Fruit fly (Drosophila melanogaster): ENCODE data around the gene Kcmf1.

Gene Kcmf1

DNA sequence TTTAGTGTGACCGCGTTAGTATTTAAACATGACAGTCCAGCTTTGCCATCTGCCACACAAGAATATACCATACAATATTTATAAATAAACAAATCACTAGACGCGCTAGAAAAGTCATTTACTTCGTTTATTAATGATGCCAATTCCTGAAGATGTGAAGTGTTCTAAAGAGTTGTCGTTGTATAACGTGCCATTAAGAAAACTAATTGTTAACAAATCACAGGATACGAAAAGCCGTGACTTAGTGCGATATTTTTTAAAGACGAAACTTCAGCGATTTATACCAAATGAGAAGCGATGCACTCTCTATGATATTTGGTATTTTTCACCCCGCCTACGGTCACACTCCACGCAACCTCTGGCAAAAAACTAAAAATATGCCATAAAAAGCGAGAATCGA is 24.7 kb upstream of the Kcmf1 start, which contains the start of gene neur (continued):
- TF ChIP-seq CG34376 (GFP tag; optimal IDR thresholded peaks at IDR 0.05) (peak; percentile 19), tap (tag; optimal IDR thresholded peaks at IDR 0.05) (no peak), Hmr (GFP tag; optimal IDR thresholded peaks at IDR 0.05) (peak; percentile 73), NfI (GFP tag; optimal IDR thresholded peaks at IDR 0.05) (peak; percentile 40), CG3407 (GFP tag; optimal IDR thresholded peaks at IDR 0.05) (peak; percentile 0), CG13624 (GFP tag; optimal IDR thresholded peaks at IDR 0.05) (no peak), CG3838 (GFP tag; optimal IDR thresholded peaks at IDR 0.05) (no peak), CG18011 (GFP tag; optimal IDR thresholded peaks at IDR 0.05) (no peak), Dll (GFP tag; IDR thresholded peaks at IDR 0.05; ENCODE audit: partially characterized antibody) (peak; percentile 80), CG7556 (GFP tag; optimal IDR thresholded peaks at IDR 0.05) (no peak), CG12219 (GFP tag; optimal IDR thresholded peaks at IDR 0.05) (no peak), rib (GFP tag; IDR thresholded peaks at IDR 0.05) (no peak), Poxn (GFP tag; IDR thresholded peaks at IDR 0.05) (no peak), gfzf (GFP tag; optimal IDR thresholded peaks at IDR 0.05) (peak; percentile 91), chinmo (GFP tag; IDR thresholded peaks at IDR 0.05; ENCODE audit: partially characterized antibody) (0 out of 4 replicates have a peak, but pooled peaks have one; percentile 66), row (GFP tag; IDR thresholded peaks at IDR 0.05) (peak; percentile 77), CG30431 (GFP tag; optimal IDR thresholded peaks at IDR 0.05) (no peak), CG1832 (GFP tag; optimal IDR thresholded peaks at IDR 0.05) (no peak), da (GFP tag; optimal IDR thresholded peaks at IDR 0.05) (no peak), Lpt (GFP tag; optimal IDR thresholded peaks at IDR 0.05) (no peak), cato (GFP tag; optimal IDR thresholded peaks at IDR 0.05; ENCODE audit: borderline replicate concordance) (no peak), CG11696 (GFP tag; IDR thresholded peaks at IDR 0.05) (no peak), eve (GFP tag; optimal IDR thresholded peaks at IDR 0.05) (no peak), cg (GFP tag; optimal IDR thresholded peaks at IDR 0.05) (no peak), Eip74EF (GFP tag; optimal IDR thresholded peaks at IDR 0.05) (no peak), yki (optimal IDR thresholded peaks at IDR 0.05) (no peak), emc (GFP tag; optimal IDR thresholded peaks at IDR 0.05) (no peak), Optix (GFP tag; IDR thresholded peaks at IDR 0.05) (no peak), CG6765 (GFP tag; optimal IDR thresholded peaks at IDR 0.05) (no peak), bab2 (GFP tag; optimal IDR thresholded peaks at IDR 0.05) (no peak), gsb-n (tag; optimal IDR thresholded peaks at IDR 0.05) (peak; percentile 31), her (GFP tag; optimal IDR thresholded peaks at IDR 0.05) (no peak), CG13123 (GFP tag; optimal IDR thresholded peaks at IDR 0.05) (no peak), CG2889 (GFP tag; IDR thresholded peaks at IDR 0.05) (no peak), dm (GFP tag; optimal IDR thresholded peaks at IDR 0.05) (peak; percentile 5), Mes4 (GFP tag; optimal IDR thresholded peaks at IDR 0.05) (peak; percentile 26), crol (GFP tag; IDR thresholded peaks at IDR 0.05) (no peak), CG17612 (GFP tag; IDR thresholded peaks at IDR 0.05) (no peak), CG11093 (GFP tag; IDR thresholded peaks at IDR 0.05) (no peak), dmrt11E (tag; optimal IDR thresholded peaks at IDR 0.05) (peak; percentile 22), B-H2 (GFP tag; optimal IDR thresholded peaks at IDR 0.05) (no peak), CG12071 (GFP tag; optimal IDR thresholded peaks at IDR 0.05) (no peak), run (tag; optimal IDR thresholded peaks at IDR 0.05) (no peak), aop (GFP tag; IDR thresholded peaks at IDR 0.05) (no peak), Taf1 (GFP tag; IDR thresholded peaks at IDR 0.05) (no peak), CoRest (tag; optimal IDR thresholded peaks at IDR 0.05) (peak; percentile 75), Sox102F (GFP tag; optimal IDR thresholded peaks at IDR 0.05) (no peak), Bgb (GFP tag; IDR thresholded peaks at IDR 0.05; ENCODE audit: partially characterized antibody) (peak; percentile 67), CG17829 (tag; optimal IDR thresholded peaks at IDR 0.05) (peak; percentile 84), pan (optimal IDR thresholded peaks at IDR 0.05) (no peak), pan (GFP tag; optimal IDR thresholded peaks at IDR 0.05 in 1 of 2, IDR thresholded peaks at IDR 0.05 in 1 of 2) (no peak), sens (GFP tag) (peak; percentile 76), sr (GFP tag; IDR thresholded peaks at IDR 0.05) (no peak)
